Worm (Caenorhabditis elegans) whole organism, L3 larva: ENCODE results near the gene plpp-1.3.

Source experiments
- nhr-237 ChIP-seq: fragments of 150-350 bp; optimal IDR thresholded peaks from 2 replicates; lab custom pipeline; 2014; ENCODE audit warnings: missing biosample characterization, missing genetic modification characterization
- nhr-76 ChIP-seq: fragments of 150-350 bp; sonication (generic microtip); optimal IDR thresholded peaks from 5 replicates; lab custom pipeline; 2014; ENCODE audit warnings: missing biosample characterization, missing genetic modification characterization

ce11 chrX:10734026-10734425 is 38.9 kb downstream of the plpp-1.3 start, which contains the start of gene egl-36:
- no peak for TF ChIP-seq nhr-76 (tag; lab: Kevin White, UChicago)
- no peak for TF ChIP-seq nhr-237
